Worm (Caenorhabditis elegans): ENCODE data around the gene snx-14.

Gene snx-14

ce11 chrII:13492948-13493347, 38.1 kb downstream of the snx-14 start, which contains the start of gene F45H10.2 (continued):
- TF ChIP-seq nhr-76 (tag; optimal IDR thresholded peaks at IDR 0.05), result no peak

ce11 chrII:13491254-13491889, 39.6 kb downstream of the snx-14 start, which contains the start of gene alh-7:
TSS of gene alh-7 (minus strand) at chrII:13491786.
- TF ChIP-seq aly-2 (tag; optimal IDR thresholded peaks at IDR 0.05) (no peak), fkh-4 (tag; optimal IDR thresholded peaks at IDR 0.05; ENCODE audit: borderline replicate concordance) (no peak), ceh-88 (GFP tag; IDR thresholded peaks at IDR 0.05) (no peak), nhr-84 (tag; optimal IDR thresholded peaks at IDR 0.05) (no peak), zag-1 (tag; optimal IDR thresholded peaks at IDR 0.05) (no peak), nhr-12 (tag; optimal IDR thresholded peaks at IDR 0.05) (no peak), jun-1 (tag; optimal IDR thresholded peaks at IDR 0.05) (no peak), lin-15B (tag; optimal IDR thresholded peaks at IDR 0.05) (no peak), F16B12.6 (tag; optimal IDR thresholded peaks at IDR 0.05) (no peak), C04F5.9 (tag; optimal IDR thresholded peaks at IDR 0.05) (no peak), mab-9 (GFP tag; IDR thresholded peaks at IDR 0.05) (no peak)

DNA sequence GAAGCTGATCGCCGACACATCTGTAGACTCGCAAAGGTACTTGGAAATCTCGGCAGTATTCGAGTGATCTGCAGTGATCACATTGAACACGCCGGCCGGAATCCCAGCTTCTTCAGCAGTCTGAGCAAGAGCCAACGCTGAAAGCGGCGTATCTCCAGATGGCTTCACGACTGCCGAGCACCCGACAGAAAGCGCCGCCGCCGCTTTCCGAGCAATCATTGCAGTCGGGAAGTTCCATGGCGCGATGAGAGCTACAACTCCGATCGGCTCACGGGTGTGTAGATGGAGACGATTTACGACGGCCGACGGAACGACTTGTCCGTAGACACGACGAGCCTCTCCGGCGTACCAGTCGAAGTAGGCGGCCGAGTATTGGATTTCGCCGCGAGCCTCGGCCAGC, 41.1 kb downstream of the snx-14 start:
- TF ChIP-seq isw-1 (GFP tag; IDR thresholded peaks at IDR 0.05) (no peak), C34B4.2 (tag; optimal IDR thresholded peaks at IDR 0.05) (no peak), unc-130 (tag; optimal IDR thresholded peaks at IDR 0.05) (no peak), mep-1 (tag; optimal IDR thresholded peaks at IDR 0.05) (no peak), ceh-82 (tag; optimal IDR thresholded peaks at IDR 0.05) (no peak), skn-1 (tag; optimal IDR thresholded peaks at IDR 0.05) (no peak), ets-5 (GFP tag; IDR thresholded peaks at IDR 0.05) (no peak), lin-35 (GFP tag; optimal IDR thresholded peaks at IDR 0.05) (no peak), nhr-77 (tag; optimal IDR thresholded peaks at IDR 0.05) (no peak), lin-13 (GFP tag; optimal IDR thresholded peaks at IDR 0.05) (no peak), swsn-7 (tag; optimal IDR thresholded peaks at IDR 0.05) (no peak), nhr-20 (tag; optimal IDR thresholded peaks at IDR 0.05) (no peak), hlh-17 (GFP tag; optimal IDR thresholded peaks at IDR 0.05; ENCODE audit: borderline replicate concordance) (no peak), jun-1 (tag; optimal IDR thresholded peaks at IDR 0.05) (no peak), mef-2 (tag; optimal IDR thresholded peaks at IDR 0.05) (no peak), mdl-1 (tag; optimal IDR thresholded peaks at IDR 0.05) (no peak), nhr-90 (tag; optimal IDR thresholded peaks at IDR 0.05; ENCODE audit: poor library complexity) (no peak), sptf-1 (tag; optimal IDR thresholded peaks at IDR 0.05) (no peak)

DNA sequence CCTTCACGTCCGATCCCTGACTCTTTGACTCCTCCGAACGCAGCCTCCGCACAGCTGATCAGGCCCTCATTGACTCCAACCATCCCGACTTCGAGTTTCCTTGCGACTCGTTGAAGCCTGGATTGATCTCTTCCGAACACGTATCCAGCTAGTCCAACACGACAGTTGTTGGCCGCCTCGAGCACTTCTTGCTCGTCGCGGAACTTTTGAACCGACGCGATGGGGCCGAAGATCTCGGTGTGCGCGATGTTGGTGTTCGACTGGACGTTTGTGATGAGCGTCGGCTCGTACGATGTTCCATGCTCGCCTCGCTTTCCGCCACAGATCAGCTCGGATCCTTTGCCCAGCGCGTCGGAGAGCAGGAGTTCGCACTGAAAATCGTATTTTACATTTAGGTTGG, 43.5 kb downstream of the snx-14 start:
- no peak for TF ChIP-seq tbx-2 (tag; optimal IDR thresholded peaks at IDR 0.05)
- TF ChIP-seq efl-1 (optimal IDR thresholded peaks at IDR 0.05), result no peak
- TF ChIP-seq efl-1 (GFP tag; optimal IDR thresholded peaks at IDR 0.05 in 1 of 2), result no peak
- TF ChIP-seq hpl-2 (GFP tag; optimal IDR thresholded peaks at IDR 0.05), result no peak
- TF ChIP-seq grh-1 (GFP tag; IDR thresholded peaks at IDR 0.05), result 0 out of 2 replicates have a peak, but pooled peaks have one; percentile 11

DNA sequence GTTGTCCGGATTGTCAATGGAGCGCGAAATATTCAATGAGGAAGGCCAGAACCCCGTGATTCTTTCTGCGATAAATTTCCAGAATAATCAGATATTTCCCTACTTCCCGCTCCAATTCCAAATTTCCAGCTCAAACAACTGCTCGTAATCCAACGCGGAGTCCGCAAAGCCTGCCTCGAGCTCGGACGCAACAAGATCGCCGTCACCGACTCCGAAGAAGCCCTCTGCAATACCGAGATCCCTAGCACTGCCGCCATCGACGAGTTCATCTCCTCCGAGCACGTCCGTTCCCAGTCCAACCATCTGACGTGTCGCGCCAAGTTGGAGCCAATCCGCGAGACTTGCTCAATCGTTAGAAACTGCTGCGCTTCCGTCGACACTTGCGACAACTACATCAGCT, 45.9 kb downstream of the snx-14 start:
- no peak for TF ChIP-seq nhr-237 (tag; optimal IDR thresholded peaks at IDR 0.05)
- TF ChIP-seq lin-35 (GFP tag; optimal IDR thresholded peaks at IDR 0.05), result no peak
- no peak for TF ChIP-seq nhr-12 (tag; optimal IDR thresholded peaks at IDR 0.05)
- no peak for TF ChIP-seq blmp-1 (tag; optimal IDR thresholded peaks at IDR 0.05)
- TF ChIP-seq sox-4 (tag; optimal IDR thresholded peaks at IDR 0.05), result no peak
- TF ChIP-seq lin-39 (tag; optimal IDR thresholded peaks at IDR 0.05), result no peak
- TF ChIP-seq mdl-1 (tag; optimal IDR thresholded peaks at IDR 0.05), result no peak
- no peak for TF ChIP-seq aha-1 (tag; optimal IDR thresholded peaks at IDR 0.05)
- no peak for TF ChIP-seq snpc-4 (tag; optimal IDR thresholded peaks at IDR 0.05)
- TF ChIP-seq C34B4.2 (tag; optimal IDR thresholded peaks at IDR 0.05), result no peak
- no peak for TF ChIP-seq fkh-8 (tag; optimal IDR thresholded peaks at IDR 0.05)
- no peak for TF ChIP-seq dpl-1 (GFP tag; optimal IDR thresholded peaks at IDR 0.05)
- TF ChIP-seq fos-1 (tag; optimal IDR thresholded peaks at IDR 0.05), result no peak

Measured in whole organism, L1 larva.